Fruit fly (Drosophila melanogaster) whole organism, embryonic: ENCODE measurements around the gene CG11695.

Source experiments
- ATbp ChIP-seq: fragments of 200-800 bp; sonication (Bioruptor generic); optimal IDR thresholded peaks from 2 replicates; lab custom pipeline; 2017; ENCODE audit warnings: missing biosample characterization, mild to moderate bottlenecking, missing genetic modification characterization, missing genetic modification reagents
- Bteb2 ChIP-seq: fragments of 200-800 bp; sonication (Bioruptor generic); optimal IDR thresholded peaks from 2 replicates; lab custom pipeline; 2016; ENCODE audit warnings: missing biosample characterization, missing genetic modification characterization
- CG10147 ChIP-seq: fragments of 200-800 bp; sonication (Bioruptor generic); optimal IDR thresholded peaks from 2 replicates; lab custom pipeline; 2019; ENCODE audit warnings: missing biosample characterization, mild to moderate bottlenecking, missing genetic modification characterization, moderate library complexity
- CG10209 ChIP-seq: fragments of 200-800 bp; sonication (Bioruptor generic); optimal IDR thresholded peaks from 3 replicates; lab custom pipeline; 2017; ENCODE audit warnings: missing biosample characterization, mild to moderate bottlenecking, missing genetic modification characterization, missing genetic modification reagents
- CG10654 ChIP-seq: fragments of 200-800 bp; sonication (Bioruptor generic); optimal IDR thresholded peaks from 2 replicates; lab custom pipeline; 2016; ENCODE audit warnings: missing biosample characterization, missing genetic modification characterization
- CG10979 ChIP-seq: fragments of 200-800 bp; sonication (Bioruptor generic); optimal IDR thresholded peaks from 2 replicates; lab custom pipeline; 2018; ENCODE audit warnings: missing biosample characterization, mild to moderate bottlenecking, missing genetic modification characterization, moderate library complexity
- CG11504 ChIP-seq: fragments of 200-800 bp; sonication (Bioruptor generic); optimal IDR thresholded peaks from 3 replicates; lab custom pipeline; 2019; ENCODE audit warnings: missing biosample characterization, mild to moderate bottlenecking, missing genetic modification characterization, moderate library complexity
- CG13296 ChIP-seq: fragments of 200-800 bp; sonication (Bioruptor generic); optimal IDR thresholded peaks from 3 replicates; lab custom pipeline; 2018; ENCODE audit warnings: missing biosample characterization, mild to moderate bottlenecking, missing genetic modification characterization
- CG14441 ChIP-seq: fragments of 200-800 bp; sonication (Bioruptor generic); IDR thresholded peaks from 2 replicates; pipeline ENCODE4 v1.3.6; 2022; ENCODE audit warnings: missing biosample characterization, missing genetic modification characterization
- CG14965 ChIP-seq: fragments of 200-800 bp; sonication (Bioruptor generic); optimal IDR thresholded peaks from 2 replicates; lab custom pipeline; 2016; ENCODE audit warnings: missing biosample characterization, missing genetic modification characterization, borderline replicate concordance
- CG1529 ChIP-seq: fragments of 200-800 bp; sonication (Bioruptor generic); optimal IDR thresholded peaks from 3 replicates; lab custom pipeline; 2018; ENCODE audit warnings: missing biosample characterization, missing genetic modification characterization
- CG17328 ChIP-seq: fragments of 200-800 bp; sonication (Bioruptor generic); IDR thresholded peaks from 2 replicates; pipeline ENCODE4 v1.3.6; 2022; ENCODE audit warnings: missing biosample characterization, missing genetic modification characterization
- CG17361 ChIP-seq: fragments of 200-800 bp; sonication (Bioruptor generic); IDR thresholded peaks from 3 replicates; pipeline ENCODE4 v1.3.6; 2022; ENCODE audit warnings: missing biosample characterization, missing genetic modification characterization
- CG2129 ChIP-seq: fragments of 200-800 bp; sonication (Bioruptor generic); IDR thresholded peaks from 2 replicates; pipeline ENCODE4 v1.3.6; 2022; ENCODE audit warnings: missing biosample characterization, missing genetic modification characterization; ENCODE audit not compliant: partially characterized antibody
- CG2889 ChIP-seq: fragments of 200-800 bp; sonication (Bioruptor generic); IDR thresholded peaks from 3 replicates; pipeline ENCODE4 v1.3.6; 2022; ENCODE audit warnings: missing biosample characterization, missing genetic modification characterization
- CG3407 ChIP-seq: fragments of 200-800 bp; sonication (Bioruptor generic); optimal IDR thresholded peaks from 2 replicates; lab custom pipeline; 2018; ENCODE audit warnings: missing biosample characterization, mild to moderate bottlenecking, missing genetic modification characterization
- CG4328 ChIP-seq: fragments of 200-800 bp; sonication (Bioruptor generic); optimal IDR thresholded peaks from 3 replicates; lab custom pipeline; 2017; ENCODE audit warnings: missing biosample characterization, missing genetic modification reagents, missing genetic modification characterization
- CG4820 ChIP-seq: fragments of 200-800 bp; sonication (Bioruptor generic); optimal IDR thresholded peaks from 3 replicates; lab custom pipeline; 2016; ENCODE audit warnings: missing biosample characterization, missing genetic modification characterization
- CG6175 ChIP-seq: fragments of 200-800 bp; sonication (Bioruptor generic); IDR thresholded peaks from 3 replicates; pipeline ENCODE4 v1.3.6; 2022; ENCODE audit warnings: missing biosample characterization, missing genetic modification characterization
- CG6689 ChIP-seq: fragments of 200-800 bp; sonication (Bioruptor generic); IDR thresholded peaks from 2 replicates; pipeline ENCODE4 v1.3.6; 2022; ENCODE audit warnings: missing biosample characterization, missing genetic modification characterization
- CG9215 ChIP-seq: fragments of 200-800 bp; sonication (Bioruptor generic); IDR thresholded peaks from 2 replicates; pipeline ENCODE4 v1.3.6; 2022; ENCODE audit warnings: missing biosample characterization, missing genetic modification characterization
- CkIIα-i1 ChIP-seq: fragments of 200-800 bp; sonication (Bioruptor generic); IDR thresholded peaks from 2 replicates; pipeline ENCODE4 v1.3.6; 2022; ENCODE audit warnings: missing biosample characterization, missing genetic modification characterization
- Dbx ChIP-seq: fragments of 200-800 bp; sonication (Bioruptor generic); IDR thresholded peaks from 3 replicates; pipeline ENCODE4 v1.3.6; 2022; ENCODE audit warnings: missing biosample characterization, missing genetic modification characterization
- Dp ChIP-seq: fragments of 200-800 bp; sonication (Bioruptor generic); optimal IDR thresholded peaks from 2 replicates; lab custom pipeline; 2018; ENCODE audit warnings: missing biosample characterization, mild to moderate bottlenecking, missing genetic modification characterization, moderate library complexity
- E2f1 ChIP-seq: fragments of 200-800 bp; sonication (Bioruptor generic); IDR thresholded peaks from 2 replicates; pipeline ENCODE4 v1.3.6; 2022; ENCODE audit warnings: missing biosample characterization, missing genetic modification characterization
- HLH3B ChIP-seq: fragments of 200-800 bp; sonication (Bioruptor generic); IDR thresholded peaks from 2 replicates; pipeline ENCODE4 v1.3.6; 2022; ENCODE audit warnings: missing biosample characterization, missing genetic modification characterization
- HLHmδ ChIP-seq: fragments of 200-800 bp; sonication (Bioruptor generic); optimal IDR thresholded peaks from 2 replicates; lab custom pipeline; 2018; ENCODE audit warnings: missing biosample characterization, mild to moderate bottlenecking, missing genetic modification characterization, moderate library complexity
- Hr78 ChIP-seq, 2 experiments: fragments of 200-800 bp in 1 of 2; fragments of >200 bp in 1 of 2; sonication (Bioruptor generic) in 1 of 2; optimal IDR thresholded peaks; 2 replicates each; lab custom pipeline; 2017 to 2019; ENCODE audit warnings: missing biosample characterization in 2 of 2, missing genetic modification characterization in 2 of 2, mild to moderate bottlenecking in 1 of 2, moderate library complexity in 1 of 2
- Neu2 ChIP-seq: fragments of 200-800 bp; sonication (Bioruptor generic); optimal IDR thresholded peaks from 3 replicates; lab custom pipeline; 2016; ENCODE audit warnings: missing biosample characterization, missing genetic modification characterization, borderline replicate concordance
- Nf-YB ChIP-seq: fragments of 200-800 bp; sonication (Bioruptor generic); optimal IDR thresholded peaks from 3 replicates; lab custom pipeline; 2019; ENCODE audit warnings: missing biosample characterization, mild to moderate bottlenecking, missing genetic modification characterization, moderate library complexity
- PHDP ChIP-seq: fragments of 200-800 bp; sonication (Bioruptor generic); optimal IDR thresholded peaks from 3 replicates; lab custom pipeline; 2018; ENCODE audit warnings: missing biosample characterization, mild to moderate bottlenecking, missing genetic modification characterization, moderate library complexity
- Pdp1 ChIP-seq, 2 experiments: fragments of 200-800 bp; sonication (Bioruptor generic); optimal IDR thresholded peaks; 3 replicates each; lab custom pipeline; 2016; ENCODE audit warnings: missing biosample characterization in 2 of 2, missing genetic modification characterization in 2 of 2, mild to moderate bottlenecking in 1 of 2, moderate library complexity in 1 of 2
- Tbp ChIP-seq: fragments of >200 bp; optimal IDR thresholded peaks from 2 replicates; lab custom pipeline; 2018; ENCODE audit warnings: missing biosample characterization, missing genetic modification characterization
- Trl ChIP-seq, 3 experiments: fragments of >200 bp in 2 of 3; fragments of 200-800 bp in 1 of 3; sonication (Bioruptor generic) in 1 of 3; optimal IDR thresholded peaks; 2 replicates in 1 of 3; 3 replicates in 2 of 3; lab custom pipeline; 2016 to 2017; ENCODE audit warnings: missing biosample characterization in 1 of 3, missing genetic modification characterization in 1 of 3
- Vsx1 ChIP-seq: fragments of 200-800 bp; sonication (Bioruptor generic); optimal IDR thresholded peaks from 2 replicates; lab custom pipeline; 2017; ENCODE audit warnings: missing biosample characterization, mild to moderate bottlenecking, missing genetic modification characterization, missing genetic modification reagents
- Xbp1 ChIP-seq: fragments of 200-800 bp; sonication (Bioruptor generic); optimal IDR thresholded peaks from 3 replicates; lab custom pipeline; 2016; ENCODE audit warnings: missing biosample characterization, mild to moderate bottlenecking, missing genetic modification characterization
- danr ChIP-seq: fragments of 200-800 bp; sonication (Bioruptor generic); IDR thresholded peaks from 2 replicates; pipeline ENCODE4 v1.3.6; 2022; ENCODE audit warnings: missing biosample characterization, missing genetic modification characterization
- en ChIP-seq: fragments of 200-800 bp; sonication (Bioruptor generic); optimal IDR thresholded peaks from 2 replicates; lab custom pipeline; 2016; ENCODE audit warnings: missing biosample characterization, missing genetic modification characterization
- gfzf ChIP-seq: fragments of 200-800 bp; sonication (Bioruptor generic); optimal IDR thresholded peaks from 2 replicates; lab custom pipeline; 2016; ENCODE audit warnings: missing biosample characterization, mild to moderate bottlenecking, missing genetic modification characterization, moderate library complexity
- kni ChIP-seq: fragments of 200-800 bp; sonication (Bioruptor generic); optimal IDR thresholded peaks from 3 replicates; lab custom pipeline; 2017; ENCODE audit warnings: mild to moderate bottlenecking, missing biosample characterization, missing genetic modification reagents, missing genetic modification characterization
- mirr ChIP-seq: fragments of 200-800 bp; sonication (Bioruptor generic); optimal IDR thresholded peaks from 3 replicates; lab custom pipeline; 2018; ENCODE audit warnings: missing biosample characterization, mild to moderate bottlenecking, missing genetic modification characterization
- org-1 ChIP-seq: fragments of 200-800 bp; sonication (Bioruptor generic); optimal IDR thresholded peaks from 2 replicates; lab custom pipeline; 2017; ENCODE audit warnings: missing biosample characterization, missing genetic modification characterization
- pan ChIP-seq, 4 experiments: fragments of >200 bp in 3 of 4; fragments of 200-800 bp in 1 of 4; sonication (Bioruptor generic) in 1 of 4; optimal IDR thresholded peaks in 3 of 4; IDR thresholded peaks in 1 of 4; 2 replicates each; pipeline versions ENCODE4 v1.3.6 to Lab custom; 2017 to 2022; ENCODE audit warnings: missing biosample characterization in 2 of 4, missing genetic modification characterization in 2 of 4, mixed read lengths in 1 of 4
- peb ChIP-seq: fragments of 200-800 bp; sonication (Bioruptor generic); IDR thresholded peaks from 2 replicates; pipeline ENCODE4 v1.3.6; 2022; ENCODE audit warnings: missing biosample characterization, missing genetic modification characterization
- pita ChIP-seq: fragments of 200-800 bp; sonication (Bioruptor generic); optimal IDR thresholded peaks from 2 replicates; lab custom pipeline; 2017; ENCODE audit warnings: missing biosample characterization, mild to moderate bottlenecking, missing genetic modification characterization
- pnt ChIP-seq: fragments of 200-800 bp; sonication (Bioruptor generic); optimal IDR thresholded peaks from 3 replicates; lab custom pipeline; 2016; ENCODE audit warnings: missing biosample characterization, missing genetic modification characterization
- psq ChIP-seq: fragments of 200-800 bp; sonication (Bioruptor generic); optimal IDR thresholded peaks from 2 replicates; lab custom pipeline; 2017; ENCODE audit warnings: missing biosample characterization, missing genetic modification characterization
- ssp ChIP-seq: fragments of 200-800 bp; sonication (Bioruptor generic); IDR thresholded peaks from 2 replicates; pipeline ENCODE4 v1.3.6; 2022; ENCODE audit warnings: missing biosample characterization, missing genetic modification characterization
- wor ChIP-seq: fragments of 200-800 bp; sonication (Bioruptor generic); IDR thresholded peaks from 2 replicates; pipeline ENCODE4 v1.3.6; 2022; ENCODE audit warnings: missing biosample characterization, missing genetic modification characterization
- z ChIP-seq: fragments of 200-800 bp; sonication (Bioruptor generic); IDR thresholded peaks from 3 replicates; pipeline ENCODE4 v1.3.6; 2022; ENCODE audit warnings: missing biosample characterization, missing genetic modification characterization

CG11695 gene

DNA sequence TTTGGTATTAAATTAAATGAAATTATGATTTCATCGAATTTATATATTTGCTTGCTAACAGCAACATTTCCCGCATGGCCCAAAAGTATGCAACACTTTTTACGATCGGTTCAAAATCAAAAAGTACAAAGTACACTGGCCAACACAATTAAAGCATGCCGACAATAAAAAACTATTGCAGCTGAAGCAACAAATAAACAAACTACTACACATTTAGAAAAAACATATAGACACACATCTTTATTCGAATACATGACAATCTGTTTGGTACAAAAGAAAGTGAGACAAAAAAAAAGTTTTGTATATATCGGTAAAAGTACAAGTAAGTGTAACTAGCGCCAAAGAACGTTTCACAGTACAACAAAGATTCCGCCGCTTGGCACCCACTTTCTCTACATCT lies 21.6 kb upstream of the CG11695 start (continued):
- TF ChIP-seq HLH3B (GFP tag; lab: Robert Waterston, UW) (0 out of 2 replicates have a peak, but pooled peaks have one; percentile 18), Neu2 (GFP tag; lab: Kevin White, UChicago) (no peak), kni (GFP tag; lab: Kevin White, UChicago) (no peak), CG10654 (GFP tag; lab: Kevin White, UChicago) (no peak), z (no peak), Tbp (no peak), CG4328 (GFP tag; lab: Kevin White, UChicago) (no peak), en (no peak), CG3407 (GFP tag; lab: Kevin White, UChicago) (no peak), CG2129 (GFP tag; lab: Robert Waterston, UW) (no peak), CG17328 (GFP tag; lab: Robert Waterston, UW) (no peak), Hr78 (GFP tag; optimal IDR thresholded peaks at IDR 0.05; lab: Kevin White, UChicago) (no peak), CG17361 (no peak), E2f1 (no peak), pnt (no peak), CG4820 (GFP tag; lab: Kevin White, UChicago) (no peak), PHDP (peak; percentile 24), CG10147 (GFP tag; lab: Kevin White, UChicago) (no peak), CG6175 (no peak), Dbx (GFP tag; lab: Robert Waterston, UW) (no peak; the same call in 2 of the 3 replicates), CG11504 (tag; lab: Kevin White, UChicago) (peak; percentile 12), CG6689 (no peak), mirr (GFP tag; lab: Kevin White, UChicago) (no peak), Nf-YB (GFP tag; lab: Kevin White, UChicago) (no peak), peb (no peak), danr (no peak), CG10979 (tag; lab: Kevin White, UChicago) (peak; percentile 8), pan (optimal IDR thresholded peaks at IDR 0.05; lab: Kevin White, UChicago) (no peak), pan (GFP tag; optimal IDR thresholded peaks at IDR 0.05 in 1 of 2, IDR thresholded peaks at IDR 0.05 in 1 of 2) (peak in 1 of 2 experiments; percentile 41), org-1 (no peak), gfzf (GFP tag; lab: Kevin White, UChicago) (no peak), Dp (GFP tag; lab: Kevin White, UChicago) (no peak), CG2889 (GFP tag; lab: Robert Waterston, UW) (peak; percentile 51; the same call in 1 of the 3 replicates), CG10209 (no peak), CG13296 (GFP tag; lab: Kevin White, UChicago) (no peak), Xbp1 (GFP tag; lab: Kevin White, UChicago) (no peak), Pdp1 (GFP tag; optimal IDR thresholded peaks at IDR 0.05; lab: Kevin White, UChicago) (no peak), CG14965 (no peak), CG1529 (GFP tag; lab: Kevin White, UChicago) (no peak), CG9215 (GFP tag; lab: Robert Waterston, UW) (no peak), ATbp (GFP tag; lab: Kevin White, UChicago) (no peak), Bteb2 (GFP tag; lab: Kevin White, UChicago) (no peak), Vsx1 (no peak), ssp (GFP tag; lab: Robert Waterston, UW) (no peak), pita (GFP tag; lab: Kevin White, UChicago) (no peak), Trl (optimal IDR thresholded peaks at IDR 0.05; lab: Kevin White, UChicago) (no peak), Trl (GFP tag; optimal IDR thresholded peaks at IDR 0.05; lab: Kevin White, UChicago) (no peak), CG14441 (GFP tag; lab: Robert Waterston, UW) (no peak), CkIIα-i1 (GFP tag; lab: Robert Waterston, UW) (no peak), HLHmδ (GFP tag; lab: Kevin White, UChicago) (no peak), wor (GFP tag; lab: Robert Waterston, UW) (no peak), psq (no peak)
